Fruit fly (Drosophila melanogaster): ENCODE measurements around the gene MKP-4.

MKP-4 gene

dm6 chrX:19608042-19608609 is 14.8 kb upstream of the MKP-4 start (continued):
- TF ChIP-seq CG7963 (GFP tag; IDR thresholded peaks at IDR 0.05; ENCODE audit: partially characterized antibody) (0 out of 3 replicates have a peak, but pooled peaks have one; percentile 26), HHEX (GFP tag; optimal IDR thresholded peaks at IDR 0.05) (no peak), dysf (GFP tag; IDR thresholded peaks at IDR 0.05) (no peak), CG30020 (tag; optimal IDR thresholded peaks at IDR 0.05) (no peak), slou (GFP tag; optimal IDR thresholded peaks at IDR 0.05) (no peak), Bgb (GFP tag; IDR thresholded peaks at IDR 0.05; ENCODE audit: partially characterized antibody) (peak; percentile 48; the same call in 1 of the 2 replicates), CG32772 (GFP tag; IDR thresholded peaks at IDR 0.05) (no peak), MBD-R2 (GFP tag; IDR thresholded peaks at IDR 0.05) (no peak), CG4360 (GFP tag; IDR thresholded peaks at IDR 0.05) (no peak), D19A (tag; optimal IDR thresholded peaks at IDR 0.05) (no peak), Usf (GFP tag; optimal IDR thresholded peaks at IDR 0.05) (no peak), CG12769 (tag; optimal IDR thresholded peaks at IDR 0.05) (peak; percentile 66), CG18619 (GFP tag; optimal IDR thresholded peaks at IDR 0.05) (no peak), lbe (GFP tag; optimal IDR thresholded peaks at IDR 0.05) (no peak), Ravus (GFP tag; IDR thresholded peaks at IDR 0.05) (no peak), E2f1 (GFP tag; IDR thresholded peaks at IDR 0.05) (no peak), peb (GFP tag; IDR thresholded peaks at IDR 0.05) (no peak), Dfd (GFP tag; optimal IDR thresholded peaks at IDR 0.05) (no peak), fd102C (GFP tag; optimal IDR thresholded peaks at IDR 0.05) (no peak), NC2α (GFP tag; optimal IDR thresholded peaks at IDR 0.05) (no peak), CG8290 (GFP tag; optimal IDR thresholded peaks at IDR 0.05) (no peak), CG8290 (tag; optimal IDR thresholded peaks at IDR 0.05) (peak in 1 of 2 experiments; percentile 19), CG34376 (GFP tag; optimal IDR thresholded peaks at IDR 0.05) (peak; percentile 86), Eip74EF (GFP tag; optimal IDR thresholded peaks at IDR 0.05) (no peak), CG32767 (GFP tag; IDR thresholded peaks at IDR 0.05) (no peak), chif (GFP tag; optimal IDR thresholded peaks at IDR 0.05) (no peak), CG3163 (GFP tag; optimal IDR thresholded peaks at IDR 0.05) (no peak), CG8089 (GFP tag; optimal IDR thresholded peaks at IDR 0.05) (no peak), chm (GFP tag; IDR thresholded peaks at IDR 0.05) (no peak), yki (optimal IDR thresholded peaks at IDR 0.05) (no peak), nom (GFP tag; optimal IDR thresholded peaks at IDR 0.05) (peak; percentile 26), Rfx (GFP tag; IDR thresholded peaks at IDR 0.05) (0 out of 2 replicates have a peak, but pooled peaks have one; percentile 3), fd96Cb (tag; optimal IDR thresholded peaks at IDR 0.05) (no peak), Ada2b (GFP tag; IDR thresholded peaks at IDR 0.05) (no peak), Dek (tag; optimal IDR thresholded peaks at IDR 0.05) (no peak), z (GFP tag; IDR thresholded peaks at IDR 0.05) (no peak), Awh (GFP tag; IDR thresholded peaks at IDR 0.05) (peak; percentile 72), Jarid2 (GFP tag; optimal IDR thresholded peaks at IDR 0.05) (no peak), CG14965 (GFP tag; optimal IDR thresholded peaks at IDR 0.05; ENCODE audit: borderline replicate concordance) (no peak), btn (GFP tag; optimal IDR thresholded peaks at IDR 0.05) (no peak), p53 (GFP tag; optimal IDR thresholded peaks at IDR 0.05) (peak; percentile 30), Antp (GFP tag; optimal IDR thresholded peaks at IDR 0.05) (no peak), CG16815 (GFP tag; optimal IDR thresholded peaks at IDR 0.05) (no peak), CG9876 (GFP tag; optimal IDR thresholded peaks at IDR 0.05) (no peak), pb (GFP tag; optimal IDR thresholded peaks at IDR 0.05) (no peak), pros (GFP tag; optimal IDR thresholded peaks at IDR 0.05) (peak; percentile 26), lab (GFP tag; optimal IDR thresholded peaks at IDR 0.05) (no peak), CG5180 (GFP tag; optimal IDR thresholded peaks at IDR 0.05) (no peak), H15 (GFP tag; IDR thresholded peaks at IDR 0.05) (no peak), ci (GFP tag; IDR thresholded peaks at IDR 0.05) (0 out of 3 replicates have a peak, but pooled peaks have one; percentile 52), dmrt11E (tag; optimal IDR thresholded peaks at IDR 0.05) (no peak)

Measured in whole organism, embryonic.